Worm (Caenorhabditis elegans) whole organism, L3 larva: ENCODE results near the gene cul-5.

Source experiments
- ceh-28 ChIP-seq: fragments of 150-350 bp; optimal IDR thresholded peaks from 2 replicates; lab custom pipeline; 2014; ENCODE audit warnings: missing biosample characterization, missing genetic modification reagents, missing genetic modification characterization
- ceh-82 ChIP-seq: fragments of 150-350 bp; optimal IDR thresholded peaks from 2 replicates; lab custom pipeline; 2014; ENCODE audit warnings: missing biosample characterization, missing genetic modification characterization
- daf-12 ChIP-seq: fragments of 150-350 bp; optimal IDR thresholded peaks from 2 replicates; lab custom pipeline; 2014; ENCODE audit warnings: missing biosample characterization, missing genetic modification reagents, missing genetic modification characterization
- elt-3 ChIP-seq, 3 experiments: fragments of 150-350 bp in 1 of 3; sonication (generic microtip) in 2 of 3; optimal IDR thresholded peaks; 2 replicates in 2 of 3; 4 replicates in 1 of 3; lab custom pipeline; 2014 to 2017; ENCODE audit warnings: missing biosample characterization in 3 of 3, missing genetic modification characterization in 3 of 3
- nhr-12 ChIP-seq: fragments of 150-350 bp; optimal IDR thresholded peaks from 2 replicates; lab custom pipeline; 2014; ENCODE audit warnings: missing biosample characterization, missing genetic modification characterization
- pqm-1 ChIP-seq: fragments of 150-350 bp; optimal IDR thresholded peaks from 2 replicates; lab custom pipeline; 2017; ENCODE audit warnings: missing biosample characterization, missing genetic modification characterization, inconsistent platforms
- unc-39 ChIP-seq: sonication (generic microtip); optimal IDR thresholded peaks from 4 replicates; lab custom pipeline; 2017; ENCODE audit warnings: missing biosample characterization, missing genetic modification characterization

DNA sequence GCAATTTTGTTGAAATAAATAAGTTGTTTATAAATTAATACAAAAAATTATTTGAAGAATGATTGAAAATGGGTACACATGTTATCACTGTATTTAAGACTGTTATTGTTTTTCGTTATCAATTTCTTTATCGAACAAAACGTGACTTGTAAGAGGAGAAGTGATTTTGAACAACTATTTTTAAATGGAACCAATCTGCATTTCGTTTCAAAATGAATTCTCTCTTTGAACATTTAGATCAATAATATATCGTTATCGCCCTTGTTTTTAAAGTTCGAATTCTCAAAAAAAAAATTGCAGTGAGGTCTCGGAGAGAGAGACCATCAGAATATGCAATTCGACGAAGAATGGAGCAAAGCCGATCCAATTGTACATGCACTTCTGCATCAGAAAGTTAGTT lies at the start of gene cul-5:
- no peak for TF ChIP-seq daf-12
- no peak for TF ChIP-seq ceh-28 (tag; lab: Kevin White, UChicago)
- TF ChIP-seq nhr-12 (tag; lab: Kevin White, UChicago): no peak
- no peak for TF ChIP-seq ceh-82 (tag; lab: Kevin White, UChicago)
- TF ChIP-seq pqm-1 (tag; lab: Kevin White, UChicago): peak; percentile 35
- no peak for TF ChIP-seq elt-3 (tag; optimal IDR thresholded peaks at IDR 0.05; lab: Kevin White, UChicago)
- TF ChIP-seq unc-39 (tag; lab: Kevin White, UChicago): no peak
